Worm (Caenorhabditis elegans) whole organism, L1 larva: ENCODE results near the gene B0280.9.
A peak's percentile ranks its signal among the peaks of the same experiment; 100 is the strongest.

Experiments
- C34B4.2 ChIP-seq: sonication (generic microtip); optimal IDR thresholded peaks from 2 replicates; lab custom pipeline; 2017; ENCODE audit warnings: mild to moderate bottlenecking, missing genetic modification characterization, missing compliant biosample characterization
- Y116A8C.19 ChIP-seq: sonication (generic microtip); optimal IDR thresholded peaks from 2 replicates; lab custom pipeline; 2016; ENCODE audit warnings: missing compliant biosample characterization, missing genetic modification characterization, borderline replicate concordance
- aha-1 ChIP-seq: fragments of 150-350 bp; optimal IDR thresholded peaks from 2 replicates; lab custom pipeline; 2014; ENCODE audit warnings: missing biosample characterization, missing genetic modification characterization
- alr-1 ChIP-seq: fragments of 200-800 bp; sonication (Bioruptor generic); optimal IDR thresholded peaks from 2 replicates; lab custom pipeline; 2018; ENCODE audit warnings: borderline replicate concordance, mild to moderate bottlenecking, missing genetic modification characterization, missing compliant biosample characterization
- ama-1 ChIP-seq: fragments of 150-350 bp; optimal IDR thresholded peaks from 2 replicates; lab custom pipeline; 2014
- ceh-63 ChIP-seq: fragments of 200-800 bp; sonication (Bioruptor generic); optimal IDR thresholded peaks from 2 replicates; lab custom pipeline; 2018; ENCODE audit warnings: mild to moderate bottlenecking, missing genetic modification characterization, missing compliant biosample characterization
- ceh-82 ChIP-seq, 3 experiments: fragments of 150-350 bp in 1 of 3; sonication (generic microtip) in 2 of 3; optimal IDR thresholded peaks; 2 replicates each; lab custom pipeline; 2014 to 2017; ENCODE audit warnings: missing biosample characterization in 3 of 3, missing genetic modification characterization in 3 of 3
- ceh-88 ChIP-seq: fragments of 200-800 bp; sonication (Bioruptor generic); IDR thresholded peaks from 2 replicates; pipeline ENCODE4 v1.3.6; 2022; ENCODE audit warnings: missing genetic modification characterization, missing compliant biosample characterization
- ceh-90 ChIP-seq: sonication (generic microtip); optimal IDR thresholded peaks from 2 replicates; lab custom pipeline; 2016; ENCODE audit warnings: missing genetic modification characterization, missing compliant biosample characterization
- ces-1 ChIP-seq: fragments of 150-350 bp; optimal IDR thresholded peaks from 2 replicates; lab custom pipeline; 2014; ENCODE audit warnings: missing biosample characterization, missing genetic modification reagents, missing genetic modification characterization
- dpl-1 ChIP-seq, 3 experiments: fragments of 150-350 bp in 2 of 3; sonication (generic microtip) in 1 of 3; optimal IDR thresholded peaks; 2 replicates each; lab custom pipeline; 2014 to 2017; ENCODE audit warnings: missing biosample characterization in 3 of 3, missing genetic modification characterization in 3 of 3, missing genetic modification reagents in 3 of 3
- dsc-1 ChIP-seq: sonication (generic microtip); optimal IDR thresholded peaks from 2 replicates; lab custom pipeline; 2016; ENCODE audit warnings: mild to moderate bottlenecking, missing genetic modification characterization, missing compliant biosample characterization
- egl-13 ChIP-seq: sonication (generic microtip); optimal IDR thresholded peaks from 2 replicates; lab custom pipeline; 2016; ENCODE audit warnings: missing genotype, missing genetic modification reagents, missing genetic modification characterization, missing compliant biosample characterization
- egl-27 ChIP-seq, 2 experiments: fragments of 150-350 bp in 1 of 2; sonication (generic microtip); optimal IDR thresholded peaks; 3 replicates each; lab custom pipeline; 2017 to 2018; ENCODE audit warnings: missing biosample characterization in 2 of 2, missing genetic modification characterization in 2 of 2, missing genetic modification reagents in 2 of 2
- elt-2 ChIP-seq: sonication (generic microtip); optimal IDR thresholded peaks from 2 replicates; lab custom pipeline; 2016; ENCODE audit warnings: missing genetic modification characterization, mild to moderate bottlenecking, inconsistent platforms, missing compliant biosample characterization, missing genetic modification reagents
- fkh-8 ChIP-seq: sonication (generic microtip); optimal IDR thresholded peaks from 2 replicates; lab custom pipeline; 2016; ENCODE audit warnings: mild to moderate bottlenecking, missing genetic modification characterization, missing compliant biosample characterization
- fos-1 ChIP-seq: fragments of 150-350 bp; optimal IDR thresholded peaks from 2 replicates; lab custom pipeline; 2014; ENCODE audit warnings: missing biosample characterization, missing genetic modification characterization
- hlh-17 ChIP-seq: fragments of 200-800 bp; sonication (Bioruptor generic); optimal IDR thresholded peaks from 2 replicates; lab custom pipeline; 2018; ENCODE audit warnings: missing genetic modification characterization, mild to moderate bottlenecking, missing compliant biosample characterization, moderate library complexity, borderline replicate concordance
- hlh-4 ChIP-seq: sonication (generic microtip); optimal IDR thresholded peaks from 2 replicates; lab custom pipeline; 2016; ENCODE audit warnings: mild to moderate bottlenecking, missing genetic modification characterization, missing compliant biosample characterization
- hpl-2 ChIP-seq: fragments of 150-350 bp; optimal IDR thresholded peaks from 2 replicates; lab custom pipeline; 2014; ENCODE audit warnings: missing biosample characterization, missing genetic modification reagents, missing genetic modification characterization
- irx-1 ChIP-seq: sonication (generic microtip); optimal IDR thresholded peaks from 2 replicates; lab custom pipeline; 2016; ENCODE audit warnings: missing genetic modification characterization, missing compliant biosample characterization
- lin-14 ChIP-seq: fragments of 200-800 bp; sonication (Bioruptor generic); optimal IDR thresholded peaks from 2 replicates; lab custom pipeline; 2018; ENCODE audit warnings: mild to moderate bottlenecking, missing genetic modification characterization, moderate library complexity, missing compliant biosample characterization
- lin-35 ChIP-seq, 2 experiments: fragments of 150-350 bp; optimal IDR thresholded peaks; 2 replicates each; lab custom pipeline; 2014; ENCODE audit warnings: missing biosample characterization in 2 of 2, missing genetic modification characterization in 2 of 2, missing genetic modification reagents in 2 of 2
- lsy-2 ChIP-seq, 2 experiments: fragments of 150-350 bp; optimal IDR thresholded peaks; 2 replicates each; lab custom pipeline; 2014; ENCODE audit warnings: missing biosample characterization in 2 of 2, missing genetic modification characterization in 2 of 2
- mdl-1 ChIP-seq, 2 experiments: fragments of 150-350 bp; optimal IDR thresholded peaks; 2 replicates each; lab custom pipeline; 2014 to 2017; ENCODE audit warnings: missing biosample characterization in 2 of 2, missing genetic modification characterization in 2 of 2, inconsistent platforms in 1 of 2
- mep-1 ChIP-seq: fragments of 150-350 bp; optimal IDR thresholded peaks from 2 replicates; lab custom pipeline; 2014; ENCODE audit warnings: missing biosample characterization, missing genetic modification characterization
- nhr-19 ChIP-seq: fragments of 200-800 bp; sonication (Bioruptor generic); conservative IDR thresholded peaks from 2 replicates; pipeline ENCODE4 v1.3.6; 2022; ENCODE audit warnings: missing genetic modification characterization, missing compliant biosample characterization
- nhr-20 ChIP-seq: sonication (generic microtip); optimal IDR thresholded peaks from 2 replicates; lab custom pipeline; 2016; ENCODE audit warnings: mild to moderate bottlenecking, missing genetic modification characterization, missing compliant biosample characterization
- nhr-237 ChIP-seq: fragments of 150-350 bp; optimal IDR thresholded peaks from 2 replicates; lab custom pipeline; 2014; ENCODE audit warnings: missing biosample characterization, missing genetic modification characterization
- nhr-71 ChIP-seq: sonication (generic microtip); optimal IDR thresholded peaks from 2 replicates; lab custom pipeline; 2016; ENCODE audit warnings: mild to moderate bottlenecking, missing genetic modification characterization, moderate library complexity, missing compliant biosample characterization
- nhr-90 ChIP-seq: sonication (generic microtip); optimal IDR thresholded peaks from 2 replicates; lab custom pipeline; 2016; ENCODE audit warnings: mild to moderate bottlenecking, missing genetic modification characterization, missing compliant biosample characterization; ENCODE audit not compliant: poor library complexity
- pag-3 ChIP-seq: sonication (generic microtip); optimal IDR thresholded peaks from 2 replicates; lab custom pipeline; 2017; ENCODE audit warnings: missing genetic modification characterization, mild to moderate bottlenecking, missing compliant biosample characterization, antibody characterized with exemption, borderline replicate concordance; ENCODE audit not compliant: insufficient read depth
- pqm-1 ChIP-seq: sonication (generic microtip); optimal IDR thresholded peaks from 3 replicates; lab custom pipeline; 2017; ENCODE audit warnings: missing biosample characterization, missing genetic modification characterization
- rnt-1 ChIP-seq: sonication (generic microtip); optimal IDR thresholded peaks from 2 replicates; lab custom pipeline; 2016; ENCODE audit warnings: mild to moderate bottlenecking, missing genetic modification characterization, moderate library complexity, missing compliant biosample characterization
- snpc-4 ChIP-seq: fragments of 150-350 bp; optimal IDR thresholded peaks from 2 replicates; lab custom pipeline; 2014; ENCODE audit warnings: missing biosample characterization, missing genetic modification characterization
- sox-4 ChIP-seq: sonication (generic microtip); optimal IDR thresholded peaks from 2 replicates; lab custom pipeline; 2016; ENCODE audit warnings: missing genetic modification characterization, missing compliant biosample characterization
- sptf-1 ChIP-seq: fragments of 150-350 bp; optimal IDR thresholded peaks from 2 replicates; lab custom pipeline; 2014; ENCODE audit warnings: missing biosample characterization, missing genetic modification characterization
- sup-37 ChIP-seq: fragments of 200-800 bp; sonication (Bioruptor generic); optimal IDR thresholded peaks from 2 replicates; lab custom pipeline; 2018; ENCODE audit warnings: mild to moderate bottlenecking, missing genetic modification characterization, missing compliant biosample characterization
- tbx-2 ChIP-seq: sonication (generic microtip); optimal IDR thresholded peaks from 2 replicates; lab custom pipeline; 2016; ENCODE audit warnings: missing genetic modification characterization, missing compliant biosample characterization
- unc-130 ChIP-seq: fragments of 150-350 bp; optimal IDR thresholded peaks from 2 replicates; lab custom pipeline; 2017; ENCODE audit warnings: missing biosample characterization, missing genetic modification characterization, inconsistent platforms
- unc-30 ChIP-seq: sonication (generic microtip); optimal IDR thresholded peaks from 2 replicates; lab custom pipeline; 2017; ENCODE audit warnings: missing biosample characterization, missing genetic modification characterization
- unc-62 ChIP-seq: fragments of 150-350 bp; optimal IDR thresholded peaks from 2 replicates; lab custom pipeline; 2014; ENCODE audit warnings: missing biosample characterization, missing genetic modification reagents, missing genetic modification characterization
- unc-86 ChIP-seq: sonication (generic microtip); optimal IDR thresholded peaks from 2 replicates; lab custom pipeline; 2016; ENCODE audit warnings: missing genetic modification characterization, missing compliant biosample characterization
- unc-98 ChIP-seq: fragments of 200-800 bp; sonication (Bioruptor generic); IDR thresholded peaks from 2 replicates; pipeline ENCODE4 v1.3.6; 2022; ENCODE audit warnings: missing genetic modification characterization, missing compliant biosample characterization
- vab-15 ChIP-seq: sonication (generic microtip); optimal IDR thresholded peaks from 2 replicates; lab custom pipeline; 2017; ENCODE audit warnings: missing genotype, mild to moderate bottlenecking, missing genetic modification characterization, missing compliant biosample characterization
- xbp-1 ChIP-seq: sonication (generic microtip); optimal IDR thresholded peaks from 2 replicates; lab custom pipeline; 2016; ENCODE audit warnings: missing genetic modification characterization, missing compliant biosample characterization
- zip-4 ChIP-seq: fragments of 200-800 bp; sonication (Bioruptor generic); optimal IDR thresholded peaks from 2 replicates; lab custom pipeline; 2018; ENCODE audit warnings: mild to moderate bottlenecking, missing genetic modification characterization, moderate library complexity, missing compliant biosample characterization
- ztf-4 ChIP-seq: fragments of 150-350 bp; optimal IDR thresholded peaks from 2 replicates; lab custom pipeline; 2014; ENCODE audit warnings: missing biosample characterization, missing genetic modification characterization

Gene B0280.9

ce11 chrIII:7120477-7120876 lies 2.2 kb downstream of the B0280.9 start (continued):
- TF ChIP-seq snpc-4 = no peak
- no peak for TF ChIP-seq ceh-88 (GFP tag; lab: Robert Waterston, UW)
- no peak for TF ChIP-seq dpl-1 (GFP tag; optimal IDR thresholded peaks at IDR 0.05; lab: Kevin White, UChicago)
- peak; percentile 66 for TF ChIP-seq nhr-71 (tag; lab: Kevin White, UChicago)
- no peak for TF ChIP-seq unc-62 (GFP tag; lab: Kevin White, UChicago)
- no peak for TF ChIP-seq unc-30
- no peak for TF ChIP-seq hlh-17 (GFP tag; lab: Kevin White, UChicago)
- peak; percentile 71 for TF ChIP-seq nhr-20 (tag; lab: Kevin White, UChicago)
- TF ChIP-seq unc-130 (tag; lab: Kevin White, UChicago) = no peak
- TF ChIP-seq fos-1 (tag; lab: Kevin White, UChicago) = no peak
- no peak for TF ChIP-seq ces-1 (GFP tag; lab: Kevin White, UChicago)
- TF ChIP-seq nhr-237 = no peak
- TF ChIP-seq hpl-2 (GFP tag; lab: Kevin White, UChicago) = no peak
- peak; percentile 12 for TF ChIP-seq mep-1 (tag; lab: Kevin White, UChicago)
- TF ChIP-seq lin-14 (GFP tag; lab: Kevin White, UChicago) = peak; percentile 48
- TF ChIP-seq irx-1 (tag; lab: Kevin White, UChicago) = no peak
- TF ChIP-seq elt-2 (tag; lab: Kevin White, UChicago) = peak; percentile 64
- no peak for TF ChIP-seq alr-1 (tag; lab: Kevin White, UChicago)
- no peak for TF ChIP-seq Y116A8C.19 (tag; lab: Kevin White, UChicago)
- no peak for TF ChIP-seq mdl-1 (tag; optimal IDR thresholded peaks at IDR 0.05; lab: Kevin White, UChicago)
- no peak for TF ChIP-seq aha-1 (tag; lab: Kevin White, UChicago)
- TF ChIP-seq xbp-1 (tag; lab: Kevin White, UChicago) = peak; percentile 30
- no peak for TF ChIP-seq pag-3 (tag; lab: Kevin White, UChicago)
- no peak for TF ChIP-seq zip-4 (GFP tag; lab: Kevin White, UChicago)
- no peak for TF ChIP-seq sup-37 (GFP tag; lab: Kevin White, UChicago)

- TF ChIP-seq rnt-1 (tag; lab: Kevin White, UChicago) = peak; percentile 63
- TF ChIP-seq dsc-1 (tag; lab: Kevin White, UChicago) = peak; percentile 51
- no peak for TF ChIP-seq hlh-17 (GFP tag; lab: Kevin White, UChicago)
- peak in 1 of 2 experiments; percentile 66 for TF ChIP-seq mdl-1 (tag; optimal IDR thresholded peaks at IDR 0.05; lab: Kevin White, UChicago)
- TF ChIP-seq nhr-20 (tag; lab: Kevin White, UChicago) = peak; percentile 88
- peak; percentile 72 to 78 for TF ChIP-seq egl-27 (tag; optimal IDR thresholded peaks at IDR 0.05; lab: Kevin White, UChicago)
- TF ChIP-seq nhr-19 (GFP tag; lab: Robert Waterston, UW) = peak; percentile 86
- TF ChIP-seq hpl-2 (GFP tag; lab: Kevin White, UChicago) = no peak
- no peak for TF ChIP-seq ceh-63 (GFP tag; lab: Kevin White, UChicago)
- peak; percentile 50 to 64 (median 59) for TF ChIP-seq ceh-82 (tag; optimal IDR thresholded peaks at IDR 0.05; lab: Kevin White, UChicago)
- no peak for TF ChIP-seq unc-86 (tag; lab: Kevin White, UChicago)
- TF ChIP-seq irx-1 (tag; lab: Kevin White, UChicago) = peak; percentile 12
- TF ChIP-seq pqm-1 (tag; lab: Kevin White, UChicago) = no peak
- TF ChIP-seq fkh-8 = peak; percentile 86
- peak; percentile 55 for TF ChIP-seq tbx-2
- peak; percentile 63 for TF ChIP-seq nhr-90 (tag; lab: Kevin White, UChicago)
- no peak for TF ChIP-seq vab-15 (tag; lab: Kevin White, UChicago)
- peak; percentile 2 for TF ChIP-seq egl-13 (tag; lab: Kevin White, UChicago)
- no peak for TF ChIP-seq pag-3 (tag; lab: Kevin White, UChicago)
- peak; percentile 43 for TF ChIP-seq sox-4
- no peak for TF ChIP-seq C34B4.2
- TF ChIP-seq hlh-4 (tag; lab: Kevin White, UChicago) = no peak
- peak; percentile 73 to 84 for TF ChIP-seq lsy-2 (tag; optimal IDR thresholded peaks at IDR 0.05; lab: Kevin White, UChicago)
- TF ChIP-seq sptf-1 (tag; lab: Kevin White, UChicago) = no peak
- no peak for TF ChIP-seq aha-1 (tag; lab: Kevin White, UChicago)
- peak; percentile 91 for TF ChIP-seq nhr-71 (tag; lab: Kevin White, UChicago)
- TF ChIP-seq ceh-90 (tag; lab: Kevin White, UChicago) = no peak
- TF ChIP-seq unc-98 (GFP tag; lab: Robert Waterston, UW) = no peak
- no peak for TF ChIP-seq nhr-237
- TF ChIP-seq unc-130 (tag; lab: Kevin White, UChicago) = no peak
- TF ChIP-seq ztf-4 (tag; lab: Kevin White, UChicago) = peak; percentile 43
- TF ChIP-seq lin-35 (GFP tag; optimal IDR thresholded peaks at IDR 0.05; lab: Kevin White, UChicago) = peak; percentile 44 to 73
- no peak for TF ChIP-seq ama-1 (lab: Kevin White, UChicago)
Measured at ce11 chrIII:7116615-7117252, 6.0 kb downstream of the B0280.9 start.
